Worm (Caenorhabditis elegans) whole organism, young adult: ENCODE measurements around the gene T25D3.4.

Experiments used
- C06A6.2 ChIP-seq: fragments of 200-800 bp; sonication (Bioruptor generic); conservative IDR thresholded peaks from 2 replicates; pipeline ENCODE4 v1.3.6; 2022; ENCODE audit warnings: missing genetic modification characterization, missing compliant biosample characterization
- F10E7.11 ChIP-seq: sonication (generic microtip); optimal IDR thresholded peaks from 2 replicates; lab custom pipeline; 2017; ENCODE audit warnings: mild to moderate bottlenecking, missing genetic modification characterization, moderate library complexity, missing compliant biosample characterization
- F55B11.4 ChIP-seq: sonication (generic microtip); optimal IDR thresholded peaks from 2 replicates; lab custom pipeline; 2016; ENCODE audit warnings: missing compliant biosample characterization, missing genetic modification characterization, borderline replicate concordance; ENCODE audit not compliant: insufficient read depth
- Y53G8AR.9 ChIP-seq: fragments of 200-800 bp; sonication (Bioruptor generic); conservative IDR thresholded peaks from 2 replicates; pipeline ENCODE4 v1.3.6; 2022; ENCODE audit warnings: missing genetic modification reagents, missing genetic modification characterization, missing compliant biosample characterization
- akir-1 ChIP-seq: fragments of 200-800 bp; sonication (Bioruptor generic); optimal IDR thresholded peaks from 2 replicates; lab custom pipeline; 2018; ENCODE audit warnings: mild to moderate bottlenecking, missing genetic modification characterization, moderate library complexity, missing compliant biosample characterization
- atf-7 ChIP-seq: sonication (generic microtip); optimal IDR thresholded peaks from 2 replicates; lab custom pipeline; 2017; ENCODE audit warnings: mild to moderate bottlenecking, missing genetic modification characterization, missing compliant biosample characterization
- bed-1 ChIP-seq: fragments of 200-800 bp; sonication (Bioruptor generic); IDR thresholded peaks from 2 replicates; pipeline ENCODE4 v1.3.6; 2022; ENCODE audit warnings: missing genetic modification reagents, missing genetic modification characterization, missing compliant biosample characterization
- cebp-1 ChIP-seq, 2 experiments: fragments of 200-800 bp in 1 of 2; sonication (Bioruptor generic) in 1 of 2; sonication (generic microtip) in 1 of 2; IDR thresholded peaks in 1 of 2; optimal IDR thresholded peaks in 1 of 2; 2 replicates each; pipeline versions ENCODE4 v1.3.6 to Lab custom; 2017 to 2022; ENCODE audit warnings: missing compliant biosample characterization in 2 of 2, missing genetic modification characterization in 2 of 2, mild to moderate bottlenecking in 1 of 2, missing genetic modification reagents in 1 of 2, moderate library complexity in 1 of 2
- ceh-40 ChIP-seq: fragments of 200-800 bp; sonication (Bioruptor generic); IDR thresholded peaks from 2 replicates; pipeline ENCODE4 v1.3.6; 2022; ENCODE audit warnings: missing genetic modification characterization, missing compliant biosample characterization
- ceh-79 ChIP-seq: sonication (generic microtip); optimal IDR thresholded peaks from 2 replicates; lab custom pipeline; 2017; ENCODE audit warnings: mild to moderate bottlenecking, missing genetic modification characterization, missing compliant biosample characterization
- ceh-91 ChIP-seq: fragments of 200-800 bp; sonication (Bioruptor generic); IDR thresholded peaks from 2 replicates; pipeline ENCODE4 v1.3.6; 2022; ENCODE audit warnings: missing genetic modification reagents, missing genetic modification characterization, missing compliant biosample characterization
- chd-7 ChIP-seq: sonication (generic microtip); optimal IDR thresholded peaks from 2 replicates; lab custom pipeline; 2016; ENCODE audit warnings: mild to moderate bottlenecking, missing genetic modification characterization, moderate library complexity, missing compliant biosample characterization
- dox-1 ChIP-seq: fragments of 200-800 bp; sonication (Bioruptor generic); IDR thresholded peaks from 2 replicates; pipeline ENCODE4 v1.3.6; 2022; ENCODE audit warnings: missing genetic modification reagents, missing genetic modification characterization, missing compliant biosample characterization
- dpl-1 ChIP-seq: fragments of 150-350 bp; optimal IDR thresholded peaks from 2 replicates; lab custom pipeline; 2014; ENCODE audit warnings: missing biosample characterization, missing genetic modification reagents, missing genetic modification characterization
- efl-1 ChIP-seq: fragments of 150-350 bp; optimal IDR thresholded peaks from 2 replicates; lab custom pipeline; 2014; ENCODE audit warnings: missing biosample characterization, missing genetic modification reagents, missing genetic modification characterization
- hlh-26 ChIP-seq: fragments of 200-800 bp; sonication (Bioruptor generic); conservative IDR thresholded peaks from 2 replicates; pipeline ENCODE4 v1.3.6; 2022; ENCODE audit warnings: missing genetic modification reagents, missing genetic modification characterization, missing compliant biosample characterization
- hmg-1.2 ChIP-seq: fragments of 200-800 bp; sonication (Bioruptor generic); IDR thresholded peaks from 2 replicates; pipeline ENCODE4 v1.3.6; 2022; ENCODE audit warnings: missing genetic modification reagents, missing genetic modification characterization, missing compliant biosample characterization
- lag-1 ChIP-seq: fragments of 200-800 bp; sonication (Bioruptor generic); IDR thresholded peaks from 2 replicates; pipeline ENCODE4 v1.3.6; 2022; ENCODE audit warnings: missing genetic modification reagents, missing genetic modification characterization, missing compliant biosample characterization
- lin-40 ChIP-seq: sonication (generic microtip); optimal IDR thresholded peaks from 2 replicates; lab custom pipeline; 2016; ENCODE audit warnings: missing genetic modification characterization, mild to moderate bottlenecking, missing compliant biosample characterization, missing genotype, missing genetic modification reagents
- lin-54 ChIP-seq: fragments of 200-800 bp; sonication (Bioruptor generic); optimal IDR thresholded peaks from 2 replicates; lab custom pipeline; 2018; ENCODE audit warnings: mild to moderate bottlenecking, missing genetic modification characterization, missing compliant biosample characterization
- mel-28 ChIP-seq: sonication (generic microtip); optimal IDR thresholded peaks from 2 replicates; lab custom pipeline; 2016; ENCODE audit warnings: borderline replicate concordance, mild to moderate bottlenecking, missing genetic modification characterization, missing compliant biosample characterization
- mxl-1 ChIP-seq: sonication (generic microtip); optimal IDR thresholded peaks from 2 replicates; lab custom pipeline; 2016; ENCODE audit warnings: missing genetic modification characterization, missing compliant biosample characterization
- nfya-1 ChIP-seq: sonication (generic microtip); optimal IDR thresholded peaks from 2 replicates; lab custom pipeline; 2017; ENCODE audit warnings: antibody characterized with exemption, missing compliant biosample characterization, missing genetic modification characterization, borderline replicate concordance; ENCODE audit not compliant: insufficient read depth
- nhr-179 ChIP-seq: sonication (generic microtip); optimal IDR thresholded peaks from 2 replicates; lab custom pipeline; 2016; ENCODE audit warnings: mild to moderate bottlenecking, missing genetic modification characterization, missing compliant biosample characterization
- nhr-27 ChIP-seq: fragments of 200-800 bp; sonication (Bioruptor generic); optimal IDR thresholded peaks from 2 replicates; lab custom pipeline; 2018; ENCODE audit warnings: mild to moderate bottlenecking, missing genetic modification characterization, moderate library complexity, missing compliant biosample characterization
- pha-4 ChIP-seq: fragments of 150-350 bp; sonication (generic microtip); optimal IDR thresholded peaks from 2 replicates; lab custom pipeline; 2014; ENCODE audit warnings: missing biosample characterization, missing genetic modification reagents, missing genetic modification characterization
- sdz-38 ChIP-seq: sonication (generic microtip); optimal IDR thresholded peaks from 2 replicates; lab custom pipeline; 2016; ENCODE audit warnings: missing genotype, missing genetic modification characterization, missing compliant biosample characterization
- sptf-2 ChIP-seq: fragments of 200-800 bp; sonication (Bioruptor generic); optimal IDR thresholded peaks from 2 replicates; lab custom pipeline; 2018; ENCODE audit warnings: mild to moderate bottlenecking, missing genetic modification characterization, missing compliant biosample characterization
- tbx-9 ChIP-seq: sonication (generic microtip); optimal IDR thresholded peaks from 2 replicates; lab custom pipeline; 2016; ENCODE audit warnings: borderline replicate concordance, missing genetic modification characterization, inconsistent platforms, missing compliant biosample characterization
- tlf-1 ChIP-seq: fragments of 200-800 bp; sonication (Bioruptor generic); optimal IDR thresholded peaks from 2 replicates; lab custom pipeline; 2018; ENCODE audit warnings: mild to moderate bottlenecking, missing genetic modification characterization, missing compliant biosample characterization
- zim-3 ChIP-seq: sonication (generic microtip); optimal IDR thresholded peaks from 2 replicates; lab custom pipeline; 2017; ENCODE audit warnings: mild to moderate bottlenecking, missing genetic modification characterization, moderate library complexity, missing compliant biosample characterization
- ztf-28 ChIP-seq: fragments of 200-800 bp; sonication (Bioruptor generic); IDR thresholded peaks from 2 replicates; pipeline ENCODE4 v1.3.6; 2022; ENCODE audit warnings: missing genetic modification reagents, missing genetic modification characterization, missing compliant biosample characterization
- ztf-3 ChIP-seq: fragments of 200-800 bp; sonication (Bioruptor generic); optimal IDR thresholded peaks from 2 replicates; lab custom pipeline; 2018; ENCODE audit warnings: mild to moderate bottlenecking, missing genetic modification characterization, missing compliant biosample characterization
- ztf-6 ChIP-seq: fragments of 200-800 bp; sonication (Bioruptor generic); IDR thresholded peaks from 2 replicates; pipeline ENCODE4 v1.3.6; 2022; ENCODE audit warnings: missing genetic modification reagents, missing genetic modification characterization, missing compliant biosample characterization

T25D3.4 gene

ce11 chrII:133548-134275 lies 13.3 kb upstream of the T25D3.4 start, which contains the start of gene cwn-1:
Gene cwn-1, minus strand, starts transcription at chrII:133598.
- TF ChIP-seq nfya-1 (tag; lab: Kevin White, UChicago) = no peak
- TF ChIP-seq bed-1 (GFP tag; lab: Robert Waterston, UW) = no peak
- TF ChIP-seq nhr-179 (tag; lab: Kevin White, UChicago) = no peak
- TF ChIP-seq hmg-1.2 (GFP tag; lab: Robert Waterston, UW) = no peak

- TF ChIP-seq ceh-91 = no peak
- no peak for TF ChIP-seq pha-4 (tag; lab: Kevin White, UChicago)
- no peak for TF ChIP-seq zim-3 (tag; lab: Kevin White, UChicago)
- TF ChIP-seq lag-1 (GFP tag; lab: Robert Waterston, UW) = no peak
- TF ChIP-seq ztf-6 (GFP tag; lab: Robert Waterston, UW) = no peak
- TF ChIP-seq ceh-79 = no peak
- TF ChIP-seq sdz-38 = no peak
- no peak for TF ChIP-seq lin-54 (GFP tag; lab: Kevin White, UChicago)
- no peak for TF ChIP-seq lin-40
- TF ChIP-seq mxl-1 (tag; lab: Kevin White, UChicago) = no peak
- no peak for TF ChIP-seq nhr-27
- no peak for TF ChIP-seq ceh-40 (GFP tag; lab: Robert Waterston, UW)
These were observed 11.9 kb upstream of the T25D3.4 start, which contains the start of gene K10B4.1 for ce11 chrII:135166-135565. Gene K10B4.1, plus strand, starts transcription at chrII:135466.

ce11 chrII:151495-151894 lies 4.5 kb downstream of the T25D3.4 start:
- TF ChIP-seq atf-7 (no peak), mel-28 (tag; lab: Kevin White, UChicago) (no peak), hlh-26 (GFP tag; lab: Robert Waterston, UW) (no peak), C06A6.2 (GFP tag; lab: Robert Waterston, UW) (no peak)

ce11 chrII:152283-152682 lies 5.2 kb downstream of the T25D3.4 start, which contains the start of gene T25D3.3:
Gene T25D3.3, plus strand, starts transcription at chrII:152583.
- no peak for TF ChIP-seq hlh-26 (GFP tag; lab: Robert Waterston, UW)
- no peak for TF ChIP-seq C06A6.2 (GFP tag; lab: Robert Waterston, UW)
- TF ChIP-seq hmg-1.2 (GFP tag; lab: Robert Waterston, UW) = no peak
- no peak for TF ChIP-seq lag-1 (GFP tag; lab: Robert Waterston, UW)
- TF ChIP-seq akir-1 (GFP tag; lab: Kevin White, UChicago) = no peak
- TF ChIP-seq tbx-9 (tag; lab: Kevin White, UChicago) = no peak
- TF ChIP-seq ztf-28 (GFP tag; lab: Robert Waterston, UW) = no peak
- no peak for TF ChIP-seq dox-1 (GFP tag; lab: Robert Waterston, UW)
- no peak for TF ChIP-seq cebp-1 (GFP tag; IDR thresholded peaks at IDR 0.05; lab: Robert Waterston, UW)
- no peak for TF ChIP-seq cebp-1 (tag; optimal IDR thresholded peaks at IDR 0.05; lab: Kevin White, UChicago)
- TF ChIP-seq efl-1 = no peak
- no peak for TF ChIP-seq tlf-1 (GFP tag; lab: Kevin White, UChicago)
- no peak for TF ChIP-seq F55B11.4 (tag; lab: Kevin White, UChicago)
- TF ChIP-seq chd-7 = no peak
- TF ChIP-seq Y53G8AR.9 = no peak
- no peak for TF ChIP-seq F10E7.11 (tag; lab: Kevin White, UChicago)
- no peak for TF ChIP-seq dpl-1
- TF ChIP-seq sptf-2 (GFP tag; lab: Kevin White, UChicago) = no peak
- no peak for TF ChIP-seq ztf-3 (GFP tag; lab: Kevin White, UChicago)
